Worm (Caenorhabditis elegans): Measurements from ENCODE around the gene mdf-2.

The mdf-2 gene

DNA sequence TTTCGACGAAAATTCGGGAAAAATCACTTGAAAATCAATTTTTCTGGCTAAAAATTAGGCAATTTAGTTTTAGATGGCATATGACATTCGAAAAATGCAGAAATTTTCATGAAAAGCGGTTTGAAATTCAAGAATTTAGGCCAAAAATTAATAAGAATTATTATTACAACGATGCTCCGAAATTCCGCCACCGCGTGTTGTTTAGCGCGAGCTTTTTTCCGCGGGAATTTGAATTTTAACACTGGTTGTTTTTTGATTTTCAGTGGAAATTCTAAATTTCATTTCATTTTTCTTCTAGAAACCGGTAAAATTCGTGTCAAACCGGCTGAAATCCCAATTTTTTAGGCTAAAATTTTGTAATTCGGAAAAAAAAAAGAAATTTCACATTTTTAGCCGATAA, 29.7 kb upstream of the mdf-2 start:
- TF ChIP-seq ets-4 (tag; optimal IDR thresholded peaks at IDR 0.05) (no peak), ceh-34 (tag; optimal IDR thresholded peaks at IDR 0.05) (no peak), ceh-19 (GFP tag; optimal IDR thresholded peaks at IDR 0.05) (no peak), unc-42 (tag; optimal IDR thresholded peaks at IDR 0.05) (no peak), ceh-31 (tag; optimal IDR thresholded peaks at IDR 0.05) (no peak), fax-1 (tag; optimal IDR thresholded peaks at IDR 0.05) (no peak), ceh-24 (tag; optimal IDR thresholded peaks at IDR 0.05) (no peak), gmeb-2 (tag; optimal IDR thresholded peaks at IDR 0.05) (no peak)

DNA sequence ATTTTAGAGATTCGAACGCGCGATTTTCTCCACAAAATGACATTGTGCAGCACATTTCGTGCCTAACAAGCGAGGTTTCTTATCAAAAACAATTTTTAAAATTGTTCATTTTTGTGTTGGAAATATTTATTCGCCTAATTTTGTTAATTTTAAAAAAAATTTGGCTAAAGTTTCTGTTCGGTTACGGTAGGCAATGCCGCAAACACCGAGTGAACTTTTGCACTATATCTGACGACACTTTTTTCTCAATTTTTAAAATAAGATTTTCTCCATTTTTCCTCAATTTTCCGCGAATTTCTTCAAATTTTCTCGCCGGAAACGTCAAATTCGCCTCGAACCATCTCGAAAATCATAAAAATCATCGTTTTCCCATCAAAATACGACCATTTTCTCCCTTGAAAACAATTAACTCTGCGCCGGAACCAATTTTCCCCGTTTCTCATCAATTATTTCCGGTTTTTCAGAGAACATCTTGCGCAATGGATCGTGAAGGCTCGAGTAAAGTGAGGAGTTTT, 25.7 kb upstream of the mdf-2 start, which contains the start of gene Y69A2AR.1:
Gene Y69A2AR.1, plus strand, starts transcription at position 465 of the 515 bp plus-strand sequence.
- TF ChIP-seq pha-4 (tag; optimal IDR thresholded peaks at IDR 0.05) (no peak), ceh-31 (tag; optimal IDR thresholded peaks at IDR 0.05) (no peak), odd-2 (tag; optimal IDR thresholded peaks at IDR 0.05) (no peak), hlh-8 (tag; optimal IDR thresholded peaks at IDR 0.05) (no peak), Y22D7AL.16 (tag; optimal IDR thresholded peaks at IDR 0.05) (no peak)

DNA sequence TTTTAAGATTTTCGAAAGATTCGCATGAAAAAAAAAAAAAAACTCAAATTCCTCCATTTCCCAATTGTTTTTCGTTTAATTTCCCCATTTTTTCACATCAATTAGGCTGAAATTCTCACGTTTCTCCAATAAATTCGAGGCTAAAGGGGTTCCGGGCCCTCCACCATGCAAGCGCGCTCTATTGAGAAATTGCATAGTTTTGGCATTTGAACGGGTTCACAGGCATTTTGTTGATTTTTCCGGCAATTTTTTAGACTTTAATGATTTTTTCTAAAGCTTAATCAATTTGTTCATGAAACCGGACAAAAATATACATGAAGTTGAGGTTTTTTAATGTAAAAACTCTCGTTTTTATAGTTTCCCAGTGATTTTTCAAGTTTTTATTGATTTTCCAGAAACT, 25.2 kb upstream of the mdf-2 start:
- TF ChIP-seq ref-2 (tag; optimal IDR thresholded peaks at IDR 0.05) (no peak), unc-55 (GFP tag; optimal IDR thresholded peaks at IDR 0.05) (no peak), syd-9 (tag; optimal IDR thresholded peaks at IDR 0.05) (no peak), sox-4 (tag; optimal IDR thresholded peaks at IDR 0.05) (no peak)

DNA sequence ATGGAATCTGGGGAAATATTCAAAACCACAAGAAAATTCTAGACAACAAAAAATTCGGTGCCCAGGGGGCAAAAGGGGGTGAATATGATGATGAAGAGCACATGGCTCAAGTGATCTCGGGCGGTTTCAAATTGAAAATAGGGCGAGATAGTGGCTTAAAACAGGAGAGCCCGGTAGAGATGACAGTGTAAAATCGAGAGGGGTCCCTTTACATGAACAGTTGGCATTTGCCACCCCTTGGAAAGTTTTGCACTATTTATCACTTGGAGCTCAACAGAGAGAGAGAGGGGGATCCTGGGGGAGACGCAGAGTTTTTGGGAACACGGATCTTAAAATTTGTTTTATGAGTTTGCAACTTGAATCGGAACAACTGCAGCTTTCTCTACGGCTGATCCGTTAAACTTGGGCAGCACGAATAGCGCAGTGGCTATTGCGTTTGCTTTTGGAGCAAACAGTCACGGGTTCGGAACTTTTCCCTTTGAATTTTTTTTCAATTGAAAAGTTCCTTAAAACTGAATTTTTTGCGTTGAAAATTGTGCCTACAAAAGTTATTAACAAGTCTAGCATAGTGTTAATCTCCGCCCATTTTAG, 24.6 kb upstream of the mdf-2 start:
- TF ChIP-seq eyg-1 (tag; optimal IDR thresholded peaks at IDR 0.05), result no peak
- peak; percentile 14 for TF ChIP-seq ceh-30 (tag; optimal IDR thresholded peaks at IDR 0.05)
- TF ChIP-seq ceh-9 (tag; optimal IDR thresholded peaks at IDR 0.05), result no peak
- no peak for TF ChIP-seq zip-5 (tag; optimal IDR thresholded peaks at IDR 0.05)
- no peak for TF ChIP-seq dmd-4 (tag; optimal IDR thresholded peaks at IDR 0.05; ENCODE audit: borderline replicate concordance)
- TF ChIP-seq fax-1 (tag; optimal IDR thresholded peaks at IDR 0.05), result no peak
- TF ChIP-seq unc-55 (GFP tag; optimal IDR thresholded peaks at IDR 0.05), result peak; percentile 32
- TF ChIP-seq ahr-1 (tag; optimal IDR thresholded peaks at IDR 0.05), result no peak
- TF ChIP-seq Y22D7AL.16 (tag; optimal IDR thresholded peaks at IDR 0.05), result no peak
- no peak for TF ChIP-seq ceh-22 (tag; optimal IDR thresholded peaks at IDR 0.05)
- no peak for TF ChIP-seq nhr-11 (tag; optimal IDR thresholded peaks at IDR 0.05)
- no peak for TF ChIP-seq K09A11.1 (tag; optimal IDR thresholded peaks at IDR 0.05; ENCODE audit: insufficient read depth)
- TF ChIP-seq syd-9 (tag; optimal IDR thresholded peaks at IDR 0.05), result no peak
- TF ChIP-seq npax-4 (tag; optimal IDR thresholded peaks at IDR 0.05), result no peak
- TF ChIP-seq ref-2 (tag; optimal IDR thresholded peaks at IDR 0.05), result peak; percentile 14
- no peak for TF ChIP-seq sox-4 (tag; optimal IDR thresholded peaks at IDR 0.05)
- no peak for TF ChIP-seq pha-2 (tag; optimal IDR thresholded peaks at IDR 0.05)
- TF ChIP-seq fkh-6 (tag; optimal IDR thresholded peaks at IDR 0.05), result no peak
- no peak for TF ChIP-seq odd-2 (tag; optimal IDR thresholded peaks at IDR 0.05)
- no peak for TF ChIP-seq hlh-6 (tag; optimal IDR thresholded peaks at IDR 0.05)
- peak; percentile 27 for TF ChIP-seq ceh-34 (tag; optimal IDR thresholded peaks at IDR 0.05)
- TF ChIP-seq ceh-18 (tag; optimal IDR thresholded peaks at IDR 0.05), result peak; percentile 64
- no peak for TF ChIP-seq ets-4 (tag; optimal IDR thresholded peaks at IDR 0.05)
- TF ChIP-seq rnt-1 (tag; optimal IDR thresholded peaks at IDR 0.05), result peak; percentile 63
- TF ChIP-seq hlh-8 (tag; optimal IDR thresholded peaks at IDR 0.05), result peak; percentile 12
- no peak for TF ChIP-seq ceh-2 (tag; optimal IDR thresholded peaks at IDR 0.05)
- no peak for TF ChIP-seq C38D4.7 (GFP tag; optimal IDR thresholded peaks at IDR 0.05)
- TF ChIP-seq ttx-3 (tag; optimal IDR thresholded peaks at IDR 0.05), result no peak
- TF ChIP-seq hlh-13 (GFP tag; optimal IDR thresholded peaks at IDR 0.05), result no peak
- TF ChIP-seq tbx-2 (tag; optimal IDR thresholded peaks at IDR 0.05), result no peak
- no peak for TF ChIP-seq elt-2 (tag; optimal IDR thresholded peaks at IDR 0.05)
- no peak for TF ChIP-seq unc-3 (GFP tag; conservative IDR thresholded peaks at IDR 0.05)
- TF ChIP-seq unc-3 (tag; optimal IDR thresholded peaks at IDR 0.05), result no peak
- TF ChIP-seq pat-9 (tag; optimal IDR thresholded peaks at IDR 0.05), result peak; percentile 13
